Fruit fly (Drosophila melanogaster): Measurements from ENCODE around the gene CG9521.

DNA sequence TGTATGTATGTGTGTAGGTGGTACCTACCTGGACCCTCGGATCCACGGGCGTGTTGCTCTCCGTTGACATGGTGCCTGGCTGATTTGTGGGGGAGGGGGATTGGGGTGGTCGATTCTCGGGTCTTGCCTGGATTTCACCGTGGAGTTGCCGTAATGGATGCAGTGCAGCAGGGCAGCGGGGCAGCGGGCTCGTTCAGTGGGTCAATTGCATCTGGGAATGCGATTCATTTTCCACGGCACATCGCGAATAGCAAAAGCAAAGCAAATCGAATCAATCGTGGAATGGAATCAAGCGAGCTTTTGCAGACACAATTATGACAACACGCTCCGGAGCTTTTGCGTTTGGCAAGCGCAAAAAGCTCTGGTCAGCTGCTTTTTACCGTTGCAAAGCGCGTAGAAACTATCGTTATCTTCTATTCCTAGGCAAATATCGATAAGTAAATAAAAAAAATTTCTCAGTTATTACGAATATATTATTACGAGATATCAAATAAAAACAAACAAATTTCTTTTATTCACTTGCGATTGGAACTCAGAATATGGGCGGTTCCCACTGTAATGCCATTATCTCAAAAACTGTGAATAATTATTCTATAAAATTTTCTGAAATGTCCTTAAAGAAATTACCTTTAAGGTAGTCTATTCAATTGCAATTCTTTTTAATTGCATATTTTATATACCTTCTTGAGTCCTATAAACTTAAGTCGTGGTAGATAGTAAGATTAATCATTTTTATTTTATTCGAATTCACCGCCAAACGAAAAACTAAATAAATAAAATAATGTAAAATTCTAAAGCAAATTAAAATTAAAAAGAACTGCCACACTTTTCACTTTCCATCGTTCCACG lies 21.1 kb downstream of the CG9521 start, which contains the start of gene CG14408:
- TF ChIP-seq Hr78 (GFP tag; optimal IDR thresholded peaks at IDR 0.05) (no peak), dl (GFP tag; optimal IDR thresholded peaks at IDR 0.05; ENCODE audit: insufficient read depth in 1 of 2, partially characterized antibody in 2 of 2) (no peak), woc (GFP tag; optimal IDR thresholded peaks at IDR 0.05) (peak; percentile 61), rgr (GFP tag; optimal IDR thresholded peaks at IDR 0.05) (no peak), h (GFP tag; optimal IDR thresholded peaks at IDR 0.05) (no peak), Vsx2 (GFP tag; optimal IDR thresholded peaks at IDR 0.05; ENCODE audit: partially characterized antibody) (no peak), fru (GFP tag; optimal IDR thresholded peaks at IDR 0.05) (no peak), Abd-B (GFP tag; optimal IDR thresholded peaks at IDR 0.05) (no peak), CG32264 (GFP tag; optimal IDR thresholded peaks at IDR 0.05) (no peak), Rel (GFP tag; optimal IDR thresholded peaks at IDR 0.05) (no peak), Rel (tag; optimal IDR thresholded peaks at IDR 0.05) (no peak), Dif (GFP tag; optimal IDR thresholded peaks at IDR 0.05; ENCODE audit: partially characterized antibody) (no peak)

All from whole organism, wandering third instar larva.